Worm (Caenorhabditis elegans): ENCODE data around the gene T01H3.2.

DNA sequence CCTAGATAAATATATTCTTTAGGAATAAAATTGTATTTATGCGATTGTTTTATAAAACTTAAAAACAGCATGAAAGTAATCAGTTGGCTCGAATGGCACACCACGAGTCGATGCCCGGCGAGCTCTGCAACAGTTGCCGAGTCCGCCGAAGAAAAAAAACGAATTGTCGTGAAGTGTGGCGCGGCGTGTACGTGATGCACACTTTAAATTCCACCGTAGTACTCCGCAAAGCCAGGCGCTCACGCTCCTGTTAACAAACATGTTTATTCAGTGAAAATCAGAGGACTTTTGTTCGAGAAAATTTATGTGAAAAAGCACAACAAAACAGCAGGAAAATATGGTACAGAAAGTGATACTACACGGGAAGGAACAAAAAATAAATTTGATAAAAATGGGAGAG is 7.2 kb downstream of the T01H3.2 start:
- TF ChIP-seq elt-3 (tag; optimal IDR thresholded peaks at IDR 0.05) (no peak), nhr-237 (tag; optimal IDR thresholded peaks at IDR 0.05) (no peak), unc-62 (GFP tag; optimal IDR thresholded peaks at IDR 0.05) (no peak), skn-1 (tag; optimal IDR thresholded peaks at IDR 0.05) (peak; percentile 10), alr-1 (tag; optimal IDR thresholded peaks at IDR 0.05; ENCODE audit: borderline replicate concordance) (no peak), nhr-76 (tag; optimal IDR thresholded peaks at IDR 0.05) (no peak), nhr-71 (tag; optimal IDR thresholded peaks at IDR 0.05) (peak; percentile 54), ama-1 (optimal IDR thresholded peaks at IDR 0.05) (no peak), nhr-28 (tag; optimal IDR thresholded peaks at IDR 0.05) (no peak)

All from whole organism, L1 larva.